Worm (Caenorhabditis elegans) whole organism, L2 larva: ENCODE data around the gene C18H7.1.

ENCODE experiments used
- F13H6.1 ChIP-seq: sonication (generic microtip); optimal IDR thresholded peaks from 2 replicates; lab custom pipeline; 2016; ENCODE audit warnings: missing genetic modification characterization, missing compliant biosample characterization
- alr-1 ChIP-seq: fragments of 150-350 bp; optimal IDR thresholded peaks from 2 replicates; lab custom pipeline; 2014; ENCODE audit warnings: missing biosample characterization, missing genetic modification characterization
- aly-2 ChIP-seq: fragments of 150-350 bp; optimal IDR thresholded peaks from 2 replicates; lab custom pipeline; 2014; ENCODE audit warnings: missing biosample characterization, missing genetic modification characterization
- ama-1 ChIP-seq: fragments of 150-350 bp; optimal IDR thresholded peaks from 2 replicates; lab custom pipeline; 2018; ENCODE audit warnings: inconsistent platforms
- blmp-1 ChIP-seq: sonication (generic microtip); optimal IDR thresholded peaks from 2 replicates; lab custom pipeline; 2017; ENCODE audit warnings: missing genetic modification characterization, mild to moderate bottlenecking, missing compliant biosample characterization, antibody characterized with exemption, moderate library complexity; ENCODE audit not compliant: insufficient read depth
- ceh-16 ChIP-seq: fragments of 150-350 bp; optimal IDR thresholded peaks from 2 replicates; lab custom pipeline; 2014; ENCODE audit warnings: missing biosample characterization, missing genetic modification characterization
- mdl-1 ChIP-seq, 2 experiments: fragments of 150-350 bp in 1 of 2; sonication (generic microtip) in 1 of 2; optimal IDR thresholded peaks; 2 replicates each; lab custom pipeline; 2017; ENCODE audit warnings: missing biosample characterization in 2 of 2, missing genetic modification characterization in 2 of 2
- nhr-77 ChIP-seq: fragments of 150-350 bp; optimal IDR thresholded peaks from 2 replicates; lab custom pipeline; 2014; ENCODE audit warnings: missing biosample characterization, missing genetic modification characterization
- unc-39 ChIP-seq: fragments of 150-350 bp; optimal IDR thresholded peaks from 2 replicates; lab custom pipeline; 2014; ENCODE audit warnings: missing biosample characterization, missing genetic modification characterization
- unc-62 ChIP-seq: fragments of 150-350 bp; optimal IDR thresholded peaks from 2 replicates; lab custom pipeline; 2014; ENCODE audit warnings: missing biosample characterization, missing genetic modification reagents, missing genetic modification characterization
- ztf-11 ChIP-seq: sonication (generic microtip); optimal IDR thresholded peaks from 2 replicates; lab custom pipeline; 2017; ENCODE audit warnings: missing biosample characterization, missing genetic modification characterization

ce11 chrIV:643481-643880 lies 28.1 kb downstream of the C18H7.1 start:
- TF ChIP-seq F13H6.1 (tag; lab: Kevin White, UChicago) (no peak), ztf-11 (tag; lab: Kevin White, UChicago) (no peak), unc-62 (GFP tag; lab: Kevin White, UChicago) (no peak), aly-2 (tag; lab: Kevin White, UChicago) (no peak), ceh-16 (tag; lab: Kevin White, UChicago) (no peak), unc-39 (tag; lab: Kevin White, UChicago) (no peak), nhr-77 (tag; lab: Kevin White, UChicago) (no peak), alr-1 (tag; lab: Kevin White, UChicago) (no peak), ama-1 (lab: Kevin White, UChicago) (no peak), mdl-1 (tag; optimal IDR thresholded peaks at IDR 0.05; lab: Kevin White, UChicago) (no peak), blmp-1 (tag; lab: Kevin White, UChicago) (no peak)
